Worm (Caenorhabditis elegans) whole organism, L4 larva: ENCODE data around the gene Y47D7A.19.

ENCODE experiments used
- F10B5.3 ChIP-seq: sonication (generic microtip); optimal IDR thresholded peaks from 2 replicates; lab custom pipeline; 2016; ENCODE audit warnings: mild to moderate bottlenecking, missing genetic modification characterization, missing compliant biosample characterization
- F26F4.8 ChIP-seq: fragments of 200-800 bp; sonication (Bioruptor generic); conservative IDR thresholded peaks from 2 replicates; pipeline ENCODE4 v1.3.6; 2022; ENCODE audit warnings: missing genetic modification characterization, missing compliant biosample characterization
- F49E8.2 ChIP-seq: sonication (generic microtip); optimal IDR thresholded peaks from 2 replicates; lab custom pipeline; 2016; ENCODE audit warnings: missing compliant biosample characterization, mild to moderate bottlenecking, missing genetic modification characterization, borderline replicate concordance
- T26A8.4 ChIP-seq: fragments of 200-800 bp; sonication (Bioruptor generic); IDR thresholded peaks from 2 replicates; pipeline ENCODE4 v1.3.6; 2022; ENCODE audit warnings: missing genetic modification characterization, missing compliant biosample characterization
- ZK337.2 ChIP-seq: fragments of 200-800 bp; sonication (Bioruptor generic); IDR thresholded peaks from 2 replicates; pipeline ENCODE4 v1.3.6; 2022; ENCODE audit warnings: missing genetic modification reagents, missing genetic modification characterization, missing compliant biosample characterization
- aha-1 ChIP-seq: fragments of 150-350 bp; peaks from one replicate; lab custom pipeline; 2014; ENCODE audit warnings: missing biosample characterization, missing genetic modification characterization
- aly-2 ChIP-seq: sonication (generic microtip); optimal IDR thresholded peaks from 2 replicates; lab custom pipeline; 2018; ENCODE audit warnings: missing biosample characterization, missing genetic modification characterization
- arid-1 ChIP-seq: fragments of 200-800 bp; sonication (Bioruptor generic); conservative IDR thresholded peaks from 2 replicates; pipeline ENCODE4 v1.3.6; 2022; ENCODE audit warnings: missing genetic modification reagents, missing genetic modification characterization, missing compliant biosample characterization
- attf-4 ChIP-seq: sonication (generic microtip); optimal IDR thresholded peaks from 3 replicates; lab custom pipeline; 2017; ENCODE audit warnings: missing biosample characterization, missing genetic modification characterization
- ceh-28 ChIP-seq: fragments of 150-350 bp; optimal IDR thresholded peaks from 2 replicates; lab custom pipeline; 2014; ENCODE audit warnings: missing biosample characterization, missing genetic modification reagents, missing genetic modification characterization
- ceh-44 ChIP-seq: fragments of 200-800 bp; sonication (Bioruptor generic); IDR thresholded peaks from 2 replicates; pipeline ENCODE4 v1.3.6; 2022; ENCODE audit warnings: missing genetic modification reagents, missing genetic modification characterization, missing compliant biosample characterization
- daf-19 ChIP-seq: fragments of 200-800 bp; sonication (Bioruptor generic); conservative IDR thresholded peaks from 2 replicates; pipeline ENCODE4 v1.3.6; 2022; ENCODE audit warnings: missing genetic modification characterization, missing compliant biosample characterization
- dmd-6 ChIP-seq: fragments of 200-800 bp; sonication (Bioruptor generic); IDR thresholded peaks from 2 replicates; pipeline ENCODE4 v1.3.6; 2022; ENCODE audit warnings: missing genetic modification reagents, missing genetic modification characterization, missing compliant biosample characterization
- egl-43 ChIP-seq: fragments of 200-800 bp; sonication (Bioruptor generic); IDR thresholded peaks from 2 replicates; pipeline ENCODE4 v1.3.6; 2022; ENCODE audit warnings: missing genetic modification reagents, missing genetic modification characterization, missing compliant biosample characterization
- fos-1 ChIP-seq: fragments of 150-350 bp; optimal IDR thresholded peaks from 2 replicates; lab custom pipeline; 2014; ENCODE audit warnings: missing biosample characterization, missing genetic modification characterization
- gei-8 ChIP-seq: fragments of 200-800 bp; sonication (Bioruptor generic); optimal IDR thresholded peaks from 2 replicates; lab custom pipeline; 2018; ENCODE audit warnings: mild to moderate bottlenecking, missing genetic modification characterization, missing compliant biosample characterization
- hif-1 ChIP-seq, 2 experiments: sonication (generic microtip); optimal IDR thresholded peaks; 2 replicates each; lab custom pipeline; 2016 to 2017; ENCODE audit warnings: missing compliant biosample characterization in 2 of 2, missing genetic modification characterization in 2 of 2, missing genetic modification reagents in 2 of 2, missing genotype in 2 of 2, mild to moderate bottlenecking in 1 of 2
- hlh-30 ChIP-seq: sonication (generic microtip); optimal IDR thresholded peaks from 2 replicates; lab custom pipeline; 2017; ENCODE audit warnings: antibody characterized with exemption, mild to moderate bottlenecking, missing genetic modification characterization, missing compliant biosample characterization; ENCODE audit not compliant: insufficient read depth
- lin-29 ChIP-seq: fragments of 200-800 bp; sonication (Bioruptor generic); IDR thresholded peaks from 2 replicates; pipeline ENCODE4 v1.3.6; 2022; ENCODE audit warnings: missing genetic modification reagents, missing genetic modification characterization, missing compliant biosample characterization
- lin-38 ChIP-seq: fragments of 200-800 bp; sonication (Bioruptor generic); IDR thresholded peaks from 2 replicates; pipeline ENCODE4 v1.3.6; 2022; ENCODE audit warnings: missing genetic modification reagents, missing genetic modification characterization, missing compliant biosample characterization
- madf-9 ChIP-seq: fragments of 200-800 bp; sonication (Bioruptor generic); conservative IDR thresholded peaks from 2 replicates; pipeline ENCODE4 v1.3.6; 2022; ENCODE audit warnings: missing genetic modification reagents, missing genetic modification characterization, missing compliant biosample characterization
- mdt-29 ChIP-seq: fragments of 200-800 bp; sonication (Bioruptor generic); IDR thresholded peaks from 2 replicates; pipeline ENCODE4 v1.3.6; 2022; ENCODE audit warnings: missing genetic modification reagents, missing genetic modification characterization, missing compliant biosample characterization
- mes-2 ChIP-seq: sonication (generic microtip); optimal IDR thresholded peaks from 2 replicates; lab custom pipeline; 2016; ENCODE audit warnings: missing genotype, mild to moderate bottlenecking, missing genetic modification characterization, missing compliant biosample characterization; ENCODE audit not compliant: poor library complexity, severe bottlenecking
- nhr-102 ChIP-seq: sonication (generic microtip); optimal IDR thresholded peaks from 2 replicates; lab custom pipeline; 2016; ENCODE audit warnings: mild to moderate bottlenecking, missing genetic modification characterization, moderate library complexity, missing compliant biosample characterization
- nhr-11 ChIP-seq: fragments of 150-350 bp; optimal IDR thresholded peaks from 2 replicates; lab custom pipeline; 2014; ENCODE audit warnings: missing biosample characterization, missing genetic modification characterization
- nhr-111 ChIP-seq: fragments of 200-800 bp; sonication (Bioruptor generic); optimal IDR thresholded peaks from 2 replicates; lab custom pipeline; 2018; ENCODE audit warnings: mild to moderate bottlenecking, missing genetic modification characterization, missing compliant biosample characterization
- nhr-28 ChIP-seq: fragments of 150-350 bp; optimal IDR thresholded peaks from 2 replicates; lab custom pipeline; 2014; ENCODE audit warnings: missing biosample characterization, missing genetic modification characterization
- nhr-41 ChIP-seq: fragments of 200-800 bp; sonication (Bioruptor generic); IDR thresholded peaks from 2 replicates; pipeline ENCODE4 v1.3.6; 2022; ENCODE audit warnings: missing genetic modification reagents, missing genetic modification characterization, missing compliant biosample characterization
- nhr-48 ChIP-seq: sonication (generic microtip); optimal IDR thresholded peaks from 2 replicates; lab custom pipeline; 2016; ENCODE audit warnings: mild to moderate bottlenecking, missing genetic modification characterization, missing compliant biosample characterization
- nhr-77 ChIP-seq: fragments of 150-350 bp; optimal IDR thresholded peaks from 2 replicates; lab custom pipeline; 2014; ENCODE audit warnings: missing biosample characterization, missing genetic modification characterization
- pqm-1 ChIP-seq: sonication (generic microtip); optimal IDR thresholded peaks from 2 replicates; lab custom pipeline; 2017; ENCODE audit warnings: missing biosample characterization, missing genetic modification characterization
- saeg-2 ChIP-seq: fragments of 200-800 bp; sonication (Bioruptor generic); IDR thresholded peaks from 2 replicates; pipeline ENCODE4 v1.3.6; 2022; ENCODE audit warnings: missing genetic modification reagents, missing genetic modification characterization, missing compliant biosample characterization
- set-16 ChIP-seq: fragments of 200-800 bp; sonication (Bioruptor generic); IDR thresholded peaks from 2 replicates; pipeline ENCODE4 v1.3.6; 2022; ENCODE audit warnings: missing genetic modification reagents, missing genetic modification characterization, missing compliant biosample characterization
- snpc-1.2 ChIP-seq: fragments of 200-800 bp; sonication (Bioruptor generic); IDR thresholded peaks from 2 replicates; pipeline ENCODE4 v1.3.6; 2022; ENCODE audit warnings: missing genetic modification reagents, missing genetic modification characterization, missing compliant biosample characterization
- snpc-4 ChIP-seq: fragments of 150-350 bp; optimal IDR thresholded peaks from 2 replicates; lab custom pipeline; 2014; ENCODE audit warnings: missing biosample characterization, missing genetic modification characterization
- unc-130 ChIP-seq: sonication (generic microtip); optimal IDR thresholded peaks from 2 replicates; lab custom pipeline; 2016; ENCODE audit warnings: missing genetic modification reagents, missing genetic modification characterization, missing compliant biosample characterization
- unc-62 ChIP-seq, 3 experiments: fragments of 150-350 bp in 1 of 3; sonication (generic microtip); optimal IDR thresholded peaks in 2 of 3; peaks in 1 of 3; 1 replicate in 1 of 3; 2 replicates in 2 of 3; lab custom pipeline; 2014 to 2017; ENCODE audit warnings: missing biosample characterization in 3 of 3, missing genetic modification characterization in 3 of 3, missing genetic modification reagents in 3 of 3, missing genotype in 1 of 3
- zfp-3 ChIP-seq: fragments of 200-800 bp; sonication (Bioruptor generic); conservative IDR thresholded peaks from 2 replicates; pipeline ENCODE4 v1.3.6; 2022; ENCODE audit warnings: missing genetic modification reagents, missing genetic modification characterization, missing compliant biosample characterization
- zip-2 ChIP-seq: fragments of 150-350 bp; optimal IDR thresholded peaks from 2 replicates; lab custom pipeline; 2014; ENCODE audit warnings: missing biosample characterization, missing genetic modification characterization

Y47D7A.19 gene

ce11 chrV:4435411-4435981 is 11.3 kb downstream of the Y47D7A.19 start, which contains the start of gene Y47D7A.13:
Gene Y47D7A.13, minus strand, starts transcription at chrV:4435927.
- TF ChIP-seq snpc-4 (tag; lab: Kevin White, UChicago) = no peak
- no peak for TF ChIP-seq T26A8.4 (GFP tag; lab: Robert Waterston, UW)
- TF ChIP-seq nhr-102 (tag; lab: Kevin White, UChicago) = no peak
- TF ChIP-seq lin-38 = 0 out of 2 replicates have a peak, but pooled peaks have one; percentile 17
- TF ChIP-seq pqm-1 = no peak
- peak; percentile 96 for TF ChIP-seq set-16 (GFP tag; lab: Robert Waterston, UW)

- TF ChIP-seq unc-62 (GFP tag; optimal IDR thresholded peaks at IDR 0.05 in 1 of 2; lab: Kevin White, UChicago) (peak in 1 of 2 experiments; percentile 84), unc-62 (tag; optimal IDR thresholded peaks at IDR 0.05; lab: Kevin White, UChicago) (no peak), nhr-11 (tag; lab: Kevin White, UChicago) (no peak)
- TF ChIP-seq, all 104 proteins: peak for 1
These were observed 13.1 kb downstream of the Y47D7A.19 start for ce11 chrV:4437215-4437614.

DNA sequence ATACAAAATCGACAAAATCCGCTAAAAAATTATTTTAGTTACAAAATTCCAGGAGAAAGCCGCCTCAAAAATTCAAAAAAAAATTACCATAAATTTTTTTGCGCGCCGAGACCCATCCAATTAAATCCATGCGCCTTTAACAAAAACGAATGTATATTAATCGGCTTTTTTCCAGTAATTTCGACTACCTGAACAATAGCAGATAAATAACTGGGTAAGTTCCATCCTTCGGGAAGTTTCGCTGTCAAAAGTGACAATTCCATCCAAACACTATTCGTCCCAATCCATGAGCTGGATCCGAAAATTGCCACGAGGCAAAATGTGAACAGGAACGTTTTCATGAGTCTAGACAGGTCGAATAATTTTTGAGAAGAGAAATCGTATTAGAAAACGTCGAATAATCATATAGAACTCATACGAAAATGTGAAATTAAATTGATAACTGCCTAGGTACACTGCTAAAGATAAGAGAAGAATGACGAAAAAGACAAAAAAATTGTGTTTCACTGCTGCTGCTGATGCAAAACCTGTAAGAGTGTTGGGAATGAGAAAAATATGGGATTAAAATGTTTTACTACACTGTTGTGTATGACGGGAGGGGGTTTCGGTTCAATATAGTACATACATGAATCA is 18.7 kb downstream of the Y47D7A.19 start, which contains the start of gene rft-1:
TSS of gene rft-1 (minus strand) at position 475 of the 633 bp plus-strand sequence.
- TF ChIP-seq dmd-6 (GFP tag; lab: Robert Waterston, UW) (peak; percentile 20; the same call in 1 of the 2 replicates), nhr-111 (no peak), nhr-77 (tag; lab: Kevin White, UChicago) (peak; percentile 20), saeg-2 (GFP tag; lab: Robert Waterston, UW) (no peak), aha-1 (peak; percentile 25), nhr-28 (tag; lab: Kevin White, UChicago) (peak; percentile 58), pqm-1 (peak; percentile 68), gei-8 (GFP tag; lab: Kevin White, UChicago) (no peak), unc-62 (GFP tag; optimal IDR thresholded peaks at IDR 0.05 in 1 of 2; lab: Kevin White, UChicago) (peak in 1 of 2 experiments; percentile 92), unc-62 (tag; optimal IDR thresholded peaks at IDR 0.05; lab: Kevin White, UChicago) (no peak), ceh-28 (tag; lab: Kevin White, UChicago) (no peak), F10B5.3 (tag; lab: Kevin White, UChicago) (no peak)

DNA sequence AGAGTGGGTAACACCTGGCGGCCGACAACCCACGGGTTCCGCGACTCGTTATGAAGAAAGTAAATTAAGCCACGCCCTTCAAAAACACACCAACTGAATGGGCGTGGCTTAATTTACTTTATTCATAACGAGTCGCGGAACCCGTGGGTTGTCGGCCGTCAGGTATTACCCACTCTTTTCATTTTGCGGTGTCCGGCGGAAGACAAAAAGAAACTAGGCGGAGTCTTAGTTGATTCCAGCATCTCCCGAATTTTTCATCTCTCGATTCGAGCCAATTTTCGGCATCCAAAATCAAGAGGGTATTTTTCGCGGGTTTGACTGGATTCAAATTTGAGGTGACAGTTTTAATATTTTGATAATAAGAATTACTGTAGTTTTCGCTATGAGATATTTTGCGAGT is 23.5 kb downstream of the Y47D7A.19 start:
- TF ChIP-seq F49E8.2 (tag; lab: Kevin White, UChicago) = peak; percentile 52
- 0 out of 2 replicates have a peak, but pooled peaks have one; percentile 11 for TF ChIP-seq arid-1
- TF ChIP-seq snpc-1.2 (GFP tag; lab: Robert Waterston, UW) = peak; percentile 38; the same call in 1 of the 2 replicates
- TF ChIP-seq aha-1 = no peak
- TF ChIP-seq unc-130 = peak; percentile 35
- peak; percentile 63; the same call in 1 of the 2 replicates for TF ChIP-seq lin-38

- no peak for TF ChIP-seq unc-62 (GFP tag; optimal IDR thresholded peaks at IDR 0.05 in 1 of 2; lab: Kevin White, UChicago)
- no peak for TF ChIP-seq unc-62 (tag; optimal IDR thresholded peaks at IDR 0.05; lab: Kevin White, UChicago)
- TF ChIP-seq arid-1 = no peak
- TF ChIP-seq snpc-1.2 (GFP tag; lab: Robert Waterston, UW) = no peak
- TF ChIP-seq ZK337.2 = no peak
- TF ChIP-seq mes-2 (tag; lab: Kevin White, UChicago) = no peak
- no peak for TF ChIP-seq fos-1 (tag; lab: Kevin White, UChicago)
- no peak for TF ChIP-seq madf-9 (GFP tag; lab: Robert Waterston, UW)
- TF ChIP-seq daf-19 (GFP tag; lab: Robert Waterston, UW) = no peak
- TF ChIP-seq F26F4.8 (GFP tag; lab: Robert Waterston, UW) = no peak
- no peak for TF ChIP-seq egl-43 (GFP tag; lab: Robert Waterston, UW)
- peak in 1 of 2 experiments; percentile 31 for TF ChIP-seq hif-1 (tag; optimal IDR thresholded peaks at IDR 0.05; lab: Kevin White, UChicago)
- TF ChIP-seq nhr-48 (tag; lab: Kevin White, UChicago) = no peak
- TF ChIP-seq zip-2 (tag; lab: Kevin White, UChicago) = no peak
- no peak for TF ChIP-seq attf-4 (tag; lab: Kevin White, UChicago)
- no peak for TF ChIP-seq nhr-11 (tag; lab: Kevin White, UChicago)
- TF ChIP-seq zfp-3 (GFP tag; lab: Robert Waterston, UW) = no peak
- no peak for TF ChIP-seq unc-130
- no peak for TF ChIP-seq mdt-29 (GFP tag; lab: Robert Waterston, UW)
- TF ChIP-seq ceh-44 (GFP tag; lab: Robert Waterston, UW) = no peak
- no peak for TF ChIP-seq aha-1
- TF ChIP-seq nhr-111 = no peak
- TF ChIP-seq aly-2 (tag; lab: Kevin White, UChicago) = no peak
- no peak for TF ChIP-seq nhr-41
- TF ChIP-seq lin-29 (GFP tag; lab: Robert Waterston, UW) = no peak
- peak; percentile 6 for TF ChIP-seq hlh-30 (tag; lab: Kevin White, UChicago)
These were observed 26.5 kb downstream of the Y47D7A.19 start, which contains the start of gene rft-2 for ce11 chrV:4450523-4451089. Gene rft-2, minus strand, starts transcription at chrV:4450563.
